Worm (Caenorhabditis elegans) whole organism, L2 larva: Measurements from ENCODE around the gene C29F7.2.

ENCODE experiments used
- ama-1 ChIP-seq: fragments of 150-350 bp; optimal IDR thresholded peaks from 2 replicates; lab custom pipeline; 2018; ENCODE audit warnings: inconsistent platforms
- ceh-16 ChIP-seq: fragments of 150-350 bp; optimal IDR thresholded peaks from 2 replicates; lab custom pipeline; 2014; ENCODE audit warnings: missing biosample characterization, missing genetic modification characterization
- egl-27 ChIP-seq: sonication (generic microtip); optimal IDR thresholded peaks from 3 replicates; lab custom pipeline; 2017; ENCODE audit warnings: missing biosample characterization, missing genetic modification reagents, missing genetic modification characterization
- elt-1 ChIP-seq: fragments of 150-350 bp; optimal IDR thresholded peaks from 2 replicates; lab custom pipeline; 2014; ENCODE audit warnings: missing biosample characterization, missing genetic modification characterization
- elt-3 ChIP-seq: sonication (generic microtip); optimal IDR thresholded peaks from 2 replicates; lab custom pipeline; 2017; ENCODE audit warnings: missing biosample characterization, missing genetic modification characterization
- gmeb-1 ChIP-seq: fragments of 150-350 bp; optimal IDR thresholded peaks from 2 replicates; lab custom pipeline; 2014; ENCODE audit warnings: missing biosample characterization, missing genetic modification characterization
- lin-39 ChIP-seq: fragments of 150-350 bp; optimal IDR thresholded peaks from 2 replicates; lab custom pipeline; 2014; ENCODE audit warnings: missing biosample characterization, missing genetic modification reagents, missing genetic modification characterization
- nhr-237 ChIP-seq: fragments of 150-350 bp; optimal IDR thresholded peaks from 2 replicates; lab custom pipeline; 2014; ENCODE audit warnings: missing biosample characterization, missing genetic modification characterization
- nhr-6 ChIP-seq: fragments of 150-350 bp; optimal IDR thresholded peaks from 2 replicates; lab custom pipeline; 2014; ENCODE audit warnings: missing biosample characterization, missing genetic modification characterization
- nhr-77 ChIP-seq: fragments of 150-350 bp; optimal IDR thresholded peaks from 2 replicates; lab custom pipeline; 2014; ENCODE audit warnings: missing biosample characterization, missing genetic modification characterization
- skn-1 ChIP-seq: sonication (generic microtip); optimal IDR thresholded peaks from 2 replicates; lab custom pipeline; 2017; ENCODE audit warnings: missing biosample characterization, missing genetic modification characterization
- zag-1 ChIP-seq: fragments of 150-350 bp; optimal IDR thresholded peaks from 2 replicates; lab custom pipeline; 2014; ENCODE audit warnings: missing biosample characterization, missing genetic modification characterization
- ztf-11 ChIP-seq: sonication (generic microtip); optimal IDR thresholded peaks from 2 replicates; lab custom pipeline; 2017; ENCODE audit warnings: missing biosample characterization, missing genetic modification characterization

- TF ChIP-seq ceh-16 (tag; lab: Kevin White, UChicago) (no peak), nhr-237 (tag; lab: Kevin White, UChicago) (no peak), skn-1 (tag; lab: Kevin White, UChicago) (no peak), ztf-11 (tag; lab: Kevin White, UChicago) (no peak), egl-27 (no peak), nhr-77 (tag; lab: Kevin White, UChicago) (no peak), zag-1 (tag; lab: Kevin White, UChicago) (no peak), nhr-6 (tag; lab: Kevin White, UChicago) (no peak), ama-1 (no peak), elt-3 (no peak), lin-39 (tag; lab: Kevin White, UChicago) (no peak), elt-1 (no peak), gmeb-1 (tag; lab: Kevin White, UChicago) (no peak)
Measured at ce11 chrX:13423340-13423739, 7.5 kb downstream of the C29F7.2 start, which contains the start of gene fkh-3.
